Fruit fly (Drosophila melanogaster) whole organism, embryonic: Measurements from ENCODE around the gene CG10165.

Experiments
- Antp ChIP-seq: fragments of 200-800 bp; sonication (Bioruptor generic); optimal IDR thresholded peaks from 3 replicates; lab custom pipeline; 2016; ENCODE audit warnings: missing biosample characterization, missing genetic modification characterization
- Asciz ChIP-seq: fragments of 200-800 bp; sonication (Bioruptor generic); optimal IDR thresholded peaks from 2 replicates; lab custom pipeline; 2017; ENCODE audit warnings: missing biosample characterization, mild to moderate bottlenecking, missing genetic modification characterization, missing genetic modification reagents
- B-H1 ChIP-seq: fragments of 200-800 bp; sonication (Bioruptor generic); IDR thresholded peaks from 3 replicates; pipeline ENCODE4 v1.3.6; 2022; ENCODE audit warnings: missing biosample characterization, missing genetic modification characterization
- CG10959 ChIP-seq: fragments of 200-800 bp; sonication (Bioruptor generic); IDR thresholded peaks from 2 replicates; pipeline ENCODE4 v1.3.6; 2022; ENCODE audit warnings: missing biosample characterization, missing genetic modification characterization
- CG11398 ChIP-seq: fragments of 200-800 bp; sonication (Bioruptor generic); optimal IDR thresholded peaks from 2 replicates; lab custom pipeline; 2016; ENCODE audit warnings: missing biosample characterization, missing genetic modification characterization
- CG11456 ChIP-seq: fragments of 200-800 bp; sonication (Bioruptor generic); IDR thresholded peaks from 3 replicates; pipeline ENCODE4 v1.3.6; 2022; ENCODE audit warnings: missing biosample characterization, missing genetic modification characterization
- CG12219 ChIP-seq: fragments of 200-800 bp; sonication (Bioruptor generic); optimal IDR thresholded peaks from 3 replicates; lab custom pipeline; 2018; ENCODE audit warnings: missing biosample characterization, mild to moderate bottlenecking, missing genetic modification characterization
- CG12659 ChIP-seq: fragments of 200-800 bp; sonication (Bioruptor generic); optimal IDR thresholded peaks from 3 replicates; lab custom pipeline; 2017; ENCODE audit warnings: mild to moderate bottlenecking, missing biosample characterization, missing genetic modification reagents, missing genetic modification characterization
- CG13123 ChIP-seq: fragments of 200-800 bp; sonication (Bioruptor generic); optimal IDR thresholded peaks from 2 replicates; lab custom pipeline; 2016; ENCODE audit warnings: missing biosample characterization, missing genetic modification characterization
- CG1602 ChIP-seq: fragments of 200-800 bp; sonication (Bioruptor generic); optimal IDR thresholded peaks from 3 replicates; lab custom pipeline; 2016; ENCODE audit warnings: missing biosample characterization, missing genetic modification characterization
- CG1647 ChIP-seq: fragments of 200-800 bp; sonication (Bioruptor generic); optimal IDR thresholded peaks from 3 replicates; lab custom pipeline; 2016; ENCODE audit warnings: missing biosample characterization, missing genetic modification characterization
- CG16863 ChIP-seq: fragments of 200-800 bp; sonication (Bioruptor generic); optimal IDR thresholded peaks from 3 replicates; lab custom pipeline; 2016; ENCODE audit warnings: missing biosample characterization, missing genetic modification characterization
- CG17568 ChIP-seq: fragments of 200-800 bp; sonication (Bioruptor generic); optimal IDR thresholded peaks from 2 replicates; lab custom pipeline; 2018; ENCODE audit warnings: missing biosample characterization, mild to moderate bottlenecking, missing genetic modification characterization, moderate library complexity
- CG18262 ChIP-seq: fragments of 200-800 bp; optimal IDR thresholded peaks from 3 replicates; lab custom pipeline; 2019; ENCODE audit warnings: missing biosample characterization, mild to moderate bottlenecking, missing genetic modification characterization, moderate library complexity
- CG2202 ChIP-seq: fragments of 200-800 bp; sonication (Bioruptor generic); optimal IDR thresholded peaks from 2 replicates; lab custom pipeline; 2018; ENCODE audit warnings: missing biosample characterization, mild to moderate bottlenecking, missing genetic modification characterization
- CG2875 ChIP-seq: fragments of 200-800 bp; sonication (Bioruptor generic); optimal IDR thresholded peaks from 2 replicates; lab custom pipeline; 2017; ENCODE audit warnings: missing biosample characterization, mild to moderate bottlenecking, missing genetic modification characterization, missing genetic modification reagents
- CG30403 ChIP-seq: fragments of 200-800 bp; sonication (Bioruptor generic); optimal IDR thresholded peaks from 3 replicates; lab custom pipeline; 2016; ENCODE audit warnings: missing biosample characterization, missing genetic modification characterization
- CG31224 ChIP-seq: fragments of 200-800 bp; sonication (Bioruptor generic); IDR thresholded peaks from 2 replicates; pipeline ENCODE4 v1.3.6; 2022; ENCODE audit warnings: missing biosample characterization, missing genetic modification characterization
- CG4854 ChIP-seq: fragments of 200-800 bp; sonication (Bioruptor generic); optimal IDR thresholded peaks from 2 replicates; lab custom pipeline; 2016; ENCODE audit warnings: missing biosample characterization, missing genetic modification characterization, inconsistent platforms
- CG8924 ChIP-seq: fragments of 200-800 bp; optimal IDR thresholded peaks from 3 replicates; lab custom pipeline; 2019; ENCODE audit warnings: missing biosample characterization, mild to moderate bottlenecking, missing genetic modification characterization, moderate library complexity
- CoRest ChIP-seq: fragments of 200-800 bp; sonication (Bioruptor generic); optimal IDR thresholded peaks from 3 replicates; lab custom pipeline; 2018; ENCODE audit warnings: missing biosample characterization, mild to moderate bottlenecking, missing genetic modification characterization, moderate library complexity
- Dbx ChIP-seq: fragments of 200-800 bp; sonication (Bioruptor generic); IDR thresholded peaks from 3 replicates; pipeline ENCODE4 v1.3.6; 2022; ENCODE audit warnings: missing biosample characterization, missing genetic modification characterization
- Dll ChIP-seq: fragments of 200-800 bp; sonication (Bioruptor generic); IDR thresholded peaks from 4 replicates; pipeline ENCODE4 v1.3.6; 2022; ENCODE audit warnings: missing biosample characterization, missing genetic modification characterization; ENCODE audit not compliant: partially characterized antibody
- Doc3 ChIP-seq: fragments of 200-800 bp; sonication (Bioruptor generic); IDR thresholded peaks from 3 replicates; pipeline ENCODE4 v1.3.6; 2022; ENCODE audit warnings: missing biosample characterization, missing genetic modification characterization; ENCODE audit not compliant: partially characterized antibody
- Jarid2 ChIP-seq: fragments of 200-800 bp; sonication (Bioruptor generic); optimal IDR thresholded peaks from 3 replicates; lab custom pipeline; 2017; ENCODE audit warnings: mild to moderate bottlenecking, missing biosample characterization, missing genetic modification reagents, missing genetic modification characterization
- Lim3 ChIP-seq: fragments of 200-800 bp; sonication (Bioruptor generic); IDR thresholded peaks from 2 replicates; pipeline ENCODE4 v1.3.6; 2022; ENCODE audit warnings: missing biosample characterization, missing genetic modification characterization
- Lpt ChIP-seq: fragments of >200 bp; optimal IDR thresholded peaks from 2 replicates; lab custom pipeline; 2018; ENCODE audit warnings: missing biosample characterization, missing genetic modification characterization
- MBD-R2 ChIP-seq: fragments of 200-800 bp; sonication (Bioruptor generic); IDR thresholded peaks from 2 replicates; pipeline ENCODE4 v1.3.6; 2022; ENCODE audit warnings: missing biosample characterization, missing genetic modification characterization
- PHDP ChIP-seq: fragments of 200-800 bp; sonication (Bioruptor generic); optimal IDR thresholded peaks from 3 replicates; lab custom pipeline; 2018; ENCODE audit warnings: missing biosample characterization, mild to moderate bottlenecking, missing genetic modification characterization, moderate library complexity
- Ptx1 ChIP-seq: fragments of 200-800 bp; sonication (Bioruptor generic); IDR thresholded peaks from 2 replicates; pipeline ENCODE4 v1.3.6; 2022; ENCODE audit warnings: missing biosample characterization, missing genetic modification characterization
- Sin3A ChIP-seq: fragments of >200 bp; optimal IDR thresholded peaks from 2 replicates; lab custom pipeline; 2018
- Sry-β ChIP-seq: fragments of 200-800 bp; sonication (Bioruptor generic); optimal IDR thresholded peaks from 2 replicates; lab custom pipeline; 2018; ENCODE audit warnings: missing biosample characterization, mild to moderate bottlenecking, missing genetic modification characterization, moderate library complexity
- ase ChIP-seq: fragments of 200-800 bp; sonication (Bioruptor generic); IDR thresholded peaks from 3 replicates; pipeline ENCODE4 v1.3.6; 2022; ENCODE audit warnings: missing biosample characterization, missing genetic modification characterization
- bcd ChIP-seq: fragments of 200-800 bp; sonication (Bioruptor generic); optimal IDR thresholded peaks from 2 replicates; lab custom pipeline; 2017; ENCODE audit warnings: missing biosample characterization, mild to moderate bottlenecking, missing genetic modification characterization
- cas ChIP-seq: fragments of 200-800 bp; sonication (Bioruptor generic); IDR thresholded peaks from 2 replicates; pipeline ENCODE4 v1.3.6; 2022; ENCODE audit warnings: missing biosample characterization, missing genetic modification characterization
- dan ChIP-seq: fragments of 200-800 bp; sonication (Bioruptor generic); IDR thresholded peaks from 2 replicates; pipeline ENCODE4 v1.3.6; 2022; ENCODE audit warnings: missing biosample characterization, missing genetic modification characterization
- dmrt99B ChIP-seq: fragments of 200-800 bp; sonication (Bioruptor generic); optimal IDR thresholded peaks from 2 replicates; lab custom pipeline; 2018; ENCODE audit warnings: missing biosample characterization, mild to moderate bottlenecking, missing genetic modification characterization, moderate library complexity
- insv ChIP-seq, 2 experiments: fragments of 200-800 bp; sonication (Bioruptor generic); optimal IDR thresholded peaks; 3 replicates each; lab custom pipeline; 2016 to 2018; ENCODE audit warnings: missing biosample characterization in 2 of 2, missing genetic modification characterization in 2 of 2
- kah ChIP-seq: fragments of 200-800 bp; sonication (Bioruptor generic); optimal IDR thresholded peaks from 2 replicates; lab custom pipeline; 2018; ENCODE audit warnings: missing biosample characterization, mild to moderate bottlenecking, missing genetic modification characterization
- ken ChIP-seq: fragments of 200-800 bp; sonication (Bioruptor generic); IDR thresholded peaks from 3 replicates; pipeline ENCODE4 v1.3.6; 2022; ENCODE audit warnings: missing biosample characterization, missing genetic modification characterization
- lbe ChIP-seq: fragments of 200-800 bp; sonication (Bioruptor generic); optimal IDR thresholded peaks from 2 replicates; lab custom pipeline; 2016; ENCODE audit warnings: missing biosample characterization, mild to moderate bottlenecking, missing genetic modification characterization
- nom ChIP-seq: fragments of 200-800 bp; sonication (Bioruptor generic); optimal IDR thresholded peaks from 2 replicates; lab custom pipeline; 2017; ENCODE audit warnings: missing biosample characterization, missing genetic modification characterization, mild to moderate bottlenecking, moderate library complexity, missing genetic modification reagents
- org-1 ChIP-seq: fragments of 200-800 bp; sonication (Bioruptor generic); optimal IDR thresholded peaks from 2 replicates; lab custom pipeline; 2017; ENCODE audit warnings: missing biosample characterization, missing genetic modification characterization
- prd ChIP-seq, 3 experiments: fragments of >200 bp in 2 of 3; fragments of 200-800 bp in 1 of 3; sonication (Bioruptor generic) in 1 of 3; optimal IDR thresholded peaks in 2 of 3; IDR thresholded peaks in 1 of 3; 2 replicates in 2 of 3; 3 replicates in 1 of 3; pipeline versions ENCODE4 v1.3.6 to Lab custom; 2017 to 2022; ENCODE audit warnings: missing biosample characterization in 1 of 3, missing genetic modification characterization in 1 of 3
- psq ChIP-seq: fragments of 200-800 bp; sonication (Bioruptor generic); optimal IDR thresholded peaks from 2 replicates; lab custom pipeline; 2017; ENCODE audit warnings: missing biosample characterization, missing genetic modification characterization
- schlank ChIP-seq: fragments of 200-800 bp; sonication (Bioruptor generic); optimal IDR thresholded peaks from 2 replicates; lab custom pipeline; 2018; ENCODE audit warnings: missing biosample characterization, mild to moderate bottlenecking, missing genetic modification characterization
- sens ChIP-seq: fragments of 200-800 bp; sonication (Bioruptor generic); peaks from one replicate; lab custom pipeline; 2016; ENCODE audit warnings: missing biosample characterization, missing genetic modification characterization
- trh ChIP-seq: fragments of 200-800 bp; sonication (Bioruptor generic); optimal IDR thresholded peaks from 2 replicates; lab custom pipeline; 2016; ENCODE audit warnings: missing biosample characterization, missing genetic modification characterization
- zf30C ChIP-seq: fragments of 200-800 bp; sonication (Bioruptor generic); optimal IDR thresholded peaks from 3 replicates; lab custom pipeline; 2018; ENCODE audit warnings: missing biosample characterization, mild to moderate bottlenecking, missing genetic modification characterization

CG10165 gene

dm6 chr2L:19546869-19547710, 17.0 kb upstream of the CG10165 start, which contains the start of gene CG10337 (continued):
- TF ChIP-seq schlank (tag; lab: Kevin White, UChicago) (peak; percentile 17), CoRest (tag; lab: Kevin White, UChicago) (peak; percentile 47), dmrt99B (peak; percentile 33), cas (GFP tag; lab: Robert Waterston, UW) (no peak), Lpt (no peak), Sin3A (lab: Kevin White, UChicago) (no peak), MBD-R2 (GFP tag; lab: Robert Waterston, UW) (peak; percentile 59; the same call in 1 of the 2 replicates), B-H1 (no peak), psq (GFP tag; lab: Kevin White, UChicago) (peak; percentile 86), CG8924 (tag; lab: Kevin White, UChicago) (peak; percentile 58), Ptx1 (GFP tag; lab: Robert Waterston, UW) (peak; percentile 25; the same call in 1 of the 2 replicates), lbe (no peak), CG11398 (GFP tag; lab: Kevin White, UChicago) (peak; percentile 31), CG2202 (tag; lab: Kevin White, UChicago) (no peak), CG13123 (GFP tag; lab: Kevin White, UChicago) (no peak), CG18262 (tag; lab: Kevin White, UChicago) (peak; percentile 10), trh (GFP tag; lab: Kevin White, UChicago) (no peak), CG1602 (peak; percentile 6), CG2875 (GFP tag; lab: Kevin White, UChicago) (peak; percentile 22), PHDP (tag; lab: Kevin White, UChicago) (peak; percentile 55), CG4854 (GFP tag; lab: Kevin White, UChicago) (no peak), CG17568 (GFP tag; lab: Kevin White, UChicago) (peak; percentile 28), zf30C (no peak), Dbx (GFP tag; lab: Robert Waterston, UW) (peak; percentile 51; the same call in 1 of the 3 replicates), Antp (GFP tag; lab: Kevin White, UChicago) (no peak), bcd (peak; percentile 36), CG11456 (GFP tag; lab: Robert Waterston, UW) (no peak), insv (GFP tag; optimal IDR thresholded peaks at IDR 0.05; lab: Kevin White, UChicago) (peak in 1 of 2 experiments; percentile 11), dan (GFP tag; lab: Robert Waterston, UW) (no peak), Asciz (GFP tag; lab: Kevin White, UChicago) (peak; percentile 36), ken (no peak), CG1647 (GFP tag; lab: Kevin White, UChicago) (peak; percentile 22), CG30403 (peak; percentile 47), ase (no peak), sens (peak; percentile 85), prd (optimal IDR thresholded peaks at IDR 0.05; lab: Kevin White, UChicago) (no peak), prd (GFP tag; IDR thresholded peaks at IDR 0.05; lab: Robert Waterston, UW) (no peak; the same call in 2 of the 3 replicates), CG12659 (GFP tag; lab: Kevin White, UChicago) (peak; percentile 68), CG10959 (GFP tag; lab: Robert Waterston, UW) (no peak), org-1 (peak; percentile 72), kah (peak; percentile 34), nom (GFP tag; lab: Kevin White, UChicago) (peak; percentile 79), Lim3 (GFP tag; lab: Robert Waterston, UW) (no peak), Dll (no peak), Jarid2 (peak; percentile 8), Sry-β (GFP tag; lab: Kevin White, UChicago) (no peak), CG16863 (GFP tag; lab: Kevin White, UChicago) (no peak), Doc3 (no peak), CG31224 (GFP tag; lab: Robert Waterston, UW) (peak; percentile 31; the same call in 1 of the 2 replicates), CG12219 (GFP tag; lab: Kevin White, UChicago) (peak; percentile 29)
